Worm (Caenorhabditis elegans): ENCODE data around the gene T16G1.18.
A peak's percentile ranks its signal among the peaks of the same experiment; 100 is the strongest.

T16G1.18 gene

DNA sequence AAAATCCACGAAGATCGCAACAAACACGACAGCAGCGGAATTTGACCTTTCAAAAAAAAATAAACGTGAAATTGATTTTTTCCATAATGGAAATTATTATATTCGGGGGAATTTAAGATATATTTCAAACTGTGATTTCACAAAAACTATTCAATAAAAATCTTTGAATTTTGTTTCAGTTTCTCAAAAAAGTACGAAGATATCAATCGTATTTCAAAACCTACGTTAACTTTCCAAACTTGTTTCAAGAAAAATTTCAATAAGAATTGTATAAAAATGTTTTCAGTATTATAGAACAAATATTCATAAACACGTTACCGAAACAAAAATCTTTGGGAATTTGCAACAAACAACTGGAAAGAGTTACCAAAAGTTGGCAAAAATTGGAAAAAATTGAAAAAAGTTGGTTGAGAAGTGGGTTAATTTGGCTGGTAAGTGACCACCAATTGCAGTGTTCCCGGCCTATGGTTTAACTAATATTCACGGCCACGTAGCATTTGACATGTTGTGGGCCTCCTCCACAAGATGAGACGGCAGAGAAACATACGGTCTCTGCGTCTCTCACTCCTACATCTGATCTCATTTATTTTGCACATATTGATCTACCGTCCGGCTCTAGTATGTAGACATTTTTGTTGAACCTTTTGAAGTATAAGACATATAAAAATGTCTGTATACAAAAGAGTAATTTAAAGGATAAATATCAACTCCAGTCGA, at the start of gene T16G1.18, which contains the start of gene T16G1.9:
T16G1.18 (plus strand) TSS at position 493 of the 717 bp plus-strand sequence.
T16G1.9 (minus strand) TSS at position 51 of the 717 bp plus-strand sequence.
- TF ChIP-seq lag-1 (GFP tag; IDR thresholded peaks at IDR 0.05) (no peak), efl-1 (GFP tag; optimal IDR thresholded peaks at IDR 0.05) (peak; percentile 19), pbrm-1 (GFP tag; IDR thresholded peaks at IDR 0.05) (no peak), athp-1 (tag; optimal IDR thresholded peaks at IDR 0.05) (no peak), Y95B8A.8 (GFP tag; IDR thresholded peaks at IDR 0.05) (no peak), egrh-3 (GFP tag; IDR thresholded peaks at IDR 0.05) (no peak), B0019.2 (GFP tag; conservative IDR thresholded peaks at IDR 0.05) (no peak), madf-3 (GFP tag; IDR thresholded peaks at IDR 0.05) (no peak), rec-8 (tag; optimal IDR thresholded peaks at IDR 0.05) (no peak), F39B2.1 (GFP tag; IDR thresholded peaks at IDR 0.05) (no peak), ztf-26 (tag; optimal IDR thresholded peaks at IDR 0.05) (no peak), mcd-1 (GFP tag; IDR thresholded peaks at IDR 0.05) (peak; percentile 35; the same call in 1 of the 2 replicates), lsy-27 (tag; optimal IDR thresholded peaks at IDR 0.05; ENCODE audit: borderline replicate concordance, insufficient read depth) (no peak), bed-1 (GFP tag; IDR thresholded peaks at IDR 0.05) (no peak), hmg-1.2 (GFP tag; IDR thresholded peaks at IDR 0.05) (peak; percentile 81; the same call in 1 of the 2 replicates), ceh-91 (GFP tag; IDR thresholded peaks at IDR 0.05) (no peak), F33H1.4 (GFP tag; IDR thresholded peaks at IDR 0.05) (no peak), nfya-2 (GFP tag; IDR thresholded peaks at IDR 0.05) (no peak), K12H6.12 (tag; optimal IDR thresholded peaks at IDR 0.05) (no peak), ceh-100 (GFP tag; IDR thresholded peaks at IDR 0.05) (no peak), nhr-80 (tag; optimal IDR thresholded peaks at IDR 0.05) (peak; percentile 51), lsl-1 (GFP tag; optimal IDR thresholded peaks at IDR 0.05) (no peak), aptf-2 (GFP tag; conservative IDR thresholded peaks at IDR 0.05) (no peak), hlh-26 (GFP tag; conservative IDR thresholded peaks at IDR 0.05) (no peak), mes-4 (tag; optimal IDR thresholded peaks at IDR 0.05) (no peak), ztf-3 (GFP tag; optimal IDR thresholded peaks at IDR 0.05) (no peak), F10E7.11 (tag; optimal IDR thresholded peaks at IDR 0.05) (no peak), F49E8.2 (tag; optimal IDR thresholded peaks at IDR 0.05; ENCODE audit: insufficient read depth) (no peak), attf-3 (GFP tag; conservative IDR thresholded peaks at IDR 0.05) (peak; percentile 81), ekl-4 (GFP tag; IDR thresholded peaks at IDR 0.05) (no peak), attf-5 (GFP tag; optimal IDR thresholded peaks at IDR 0.05) (peak; percentile 68), atf-7 (tag; optimal IDR thresholded peaks at IDR 0.05) (no peak), cebp-2 (GFP tag; IDR thresholded peaks at IDR 0.05) (no peak), snpc-1.3 (tag; optimal IDR thresholded peaks at IDR 0.05; ENCODE audit: insufficient read depth) (no peak), ztf-22 (GFP tag; optimal IDR thresholded peaks at IDR 0.05) (no peak), nfya-1 (tag; optimal IDR thresholded peaks at IDR 0.05; ENCODE audit: borderline replicate concordance, insufficient read depth) (no peak), F52B5.7 (tag; optimal IDR thresholded peaks at IDR 0.05) (no peak), ceh-79 (tag; optimal IDR thresholded peaks at IDR 0.05) (no peak), chd-7 (tag; optimal IDR thresholded peaks at IDR 0.05) (no peak), hlh-12 (tag; optimal IDR thresholded peaks at IDR 0.05) (no peak), rpc-1 (optimal IDR thresholded peaks at IDR 0.05) (no peak), rpc-1 (tag; optimal IDR thresholded peaks at IDR 0.05) (no peak), nhr-90 (tag; optimal IDR thresholded peaks at IDR 0.05) (no peak), nhr-179 (tag; optimal IDR thresholded peaks at IDR 0.05) (no peak), aptf-3 (GFP tag; IDR thresholded peaks at IDR 0.05) (no peak), lin-26 (GFP tag; IDR thresholded peaks at IDR 0.05) (no peak), Y79H2A.3 (GFP tag; conservative IDR thresholded peaks at IDR 0.05) (no peak), unc-62 (GFP tag; optimal IDR thresholded peaks at IDR 0.05) (no peak), B0336.3 (GFP tag; IDR thresholded peaks at IDR 0.05) (no peak)
